Worm (Caenorhabditis elegans): ENCODE results near the gene alh-8.

The alh-8 gene

ce11 chrII:11731174-11731724 is 2.4 kb downstream of the alh-8 start (continued):
- TF ChIP-seq T26A8.4 (GFP tag; IDR thresholded peaks at IDR 0.05) (no peak), nhr-42 (GFP tag; IDR thresholded peaks at IDR 0.05) (0 out of 2 replicates have a peak, but pooled peaks have one; percentile 51), sdz-12 (GFP tag; optimal IDR thresholded peaks at IDR 0.05) (no peak), nhr-76 (tag; optimal IDR thresholded peaks at IDR 0.05) (no peak), gei-8 (GFP tag; optimal IDR thresholded peaks at IDR 0.05) (no peak), vab-7 (GFP tag; IDR thresholded peaks at IDR 0.05) (no peak), unc-130 (GFP tag; optimal IDR thresholded peaks at IDR 0.05) (no peak), zip-2 (tag; optimal IDR thresholded peaks at IDR 0.05) (no peak), attf-4 (tag; optimal IDR thresholded peaks at IDR 0.05) (no peak), ama-1 (optimal IDR thresholded peaks at IDR 0.05) (peak; percentile 51), lin-29 (GFP tag; IDR thresholded peaks at IDR 0.05) (no peak), daf-12 (tag; optimal IDR thresholded peaks at IDR 0.05) (no peak), ZK546.5 (tag; optimal IDR thresholded peaks at IDR 0.05) (no peak), hlh-11 (tag; optimal IDR thresholded peaks at IDR 0.05) (peak; percentile 32), zip-11 (GFP tag; IDR thresholded peaks at IDR 0.05) (no peak), snpc-4 (tag; optimal IDR thresholded peaks at IDR 0.05) (no peak), ceh-82 (tag; optimal IDR thresholded peaks at IDR 0.05) (no peak), spr-3 (GFP tag; optimal IDR thresholded peaks at IDR 0.05) (no peak), spr-1 (tag; optimal IDR thresholded peaks at IDR 0.05) (peak; percentile 82), lim-7 (GFP tag; IDR thresholded peaks at IDR 0.05) (no peak), dmd-8 (GFP tag; IDR thresholded peaks at IDR 0.05) (no peak), F26F4.8 (GFP tag; conservative IDR thresholded peaks at IDR 0.05) (no peak), dmd-6 (GFP tag; IDR thresholded peaks at IDR 0.05) (peak; percentile 35), F44E2.7 (GFP tag; IDR thresholded peaks at IDR 0.05) (no peak), hif-1 (tag; optimal IDR thresholded peaks at IDR 0.05) (no peak), mes-2 (tag; optimal IDR thresholded peaks at IDR 0.05; ENCODE audit: poor library complexity, severe bottlenecking) (peak; percentile 11), D1046.2 (GFP tag; IDR thresholded peaks at IDR 0.05) (0 out of 2 replicates have a peak, but pooled peaks have one; percentile 17), tag-97 (GFP tag; IDR thresholded peaks at IDR 0.05) (no peak), madf-9 (GFP tag; conservative IDR thresholded peaks at IDR 0.05) (no peak; the same call in 1 of the 2 replicates), dmd-9 (GFP tag; IDR thresholded peaks at IDR 0.05) (no peak; the same call in 1 of the 2 replicates), fkh-10 (GFP tag; optimal IDR thresholded peaks at IDR 0.05) (no peak), ceh-32 (tag; optimal IDR thresholded peaks at IDR 0.05; ENCODE audit: poor library complexity) (no peak), Y75B8A.6 (GFP tag; IDR thresholded peaks at IDR 0.05) (no peak), nhr-25 (tag; optimal IDR thresholded peaks at IDR 0.05; ENCODE audit: borderline replicate concordance, insufficient read depth) (no peak), pha-4 (GFP tag; IDR thresholded peaks at IDR 0.05) (0 out of 2 replicates have a peak, but pooled peaks have one; percentile 29), pha-4 (tag; optimal IDR thresholded peaks at IDR 0.05) (no peak), skn-1 (tag; optimal IDR thresholded peaks at IDR 0.05) (no peak), duxl-1 (tag; optimal IDR thresholded peaks at IDR 0.05; ENCODE audit: poor library complexity) (peak; percentile 69), set-16 (GFP tag; IDR thresholded peaks at IDR 0.05) (no peak), Y48G9A.11 (GFP tag; IDR thresholded peaks at IDR 0.05) (no peak), php-3 (GFP tag; IDR thresholded peaks at IDR 0.05) (no peak), lin-15B (tag; optimal IDR thresholded peaks at IDR 0.05) (no peak), aly-2 (tag; optimal IDR thresholded peaks at IDR 0.05) (no peak), hlh-30 (tag; optimal IDR thresholded peaks at IDR 0.05; ENCODE audit: insufficient read depth) (no peak), F37D6.2 (tag; optimal IDR thresholded peaks at IDR 0.05) (no peak), nhr-111 (GFP tag; optimal IDR thresholded peaks at IDR 0.05) (no peak), saeg-2 (GFP tag; IDR thresholded peaks at IDR 0.05) (no peak), daf-19 (GFP tag; conservative IDR thresholded peaks at IDR 0.05) (no peak), arid-1 (GFP tag; conservative IDR thresholded peaks at IDR 0.05) (0 out of 2 replicates have a peak, but pooled peaks have one; percentile 23), mep-1 (tag; optimal IDR thresholded peaks at IDR 0.05) (no peak), lin-39 (tag; optimal IDR thresholded peaks at IDR 0.05) (no peak)

Measured in whole organism, L4 larva.